Fruit fly (Drosophila melanogaster) whole organism, embryonic: Measurements from ENCODE around the gene ps.

Source experiments
- CG13296 ChIP-seq: fragments of 200-800 bp; sonication (Bioruptor generic); optimal IDR thresholded peaks from 3 replicates; lab custom pipeline; 2018; ENCODE audit warnings: missing biosample characterization, mild to moderate bottlenecking, missing genetic modification characterization
- CG16779 ChIP-seq: fragments of 200-800 bp; sonication (Bioruptor generic); IDR thresholded peaks from 2 replicates; pipeline ENCODE4 v1.3.6; 2022; ENCODE audit warnings: missing biosample characterization, missing genetic modification characterization
- CG17912 ChIP-seq: fragments of 200-800 bp; sonication (Bioruptor generic); optimal IDR thresholded peaks from 2 replicates; lab custom pipeline; 2018; ENCODE audit warnings: missing biosample characterization, mild to moderate bottlenecking, missing genetic modification characterization
- CG2116 ChIP-seq: fragments of 200-800 bp; sonication (Bioruptor generic); optimal IDR thresholded peaks from 3 replicates; lab custom pipeline; 2018; ENCODE audit warnings: missing biosample characterization, mild to moderate bottlenecking, missing genetic modification characterization
- CG2199 ChIP-seq: fragments of 200-800 bp; sonication (Bioruptor generic); IDR thresholded peaks from 3 replicates; pipeline ENCODE4 v1.3.6; 2022; ENCODE audit warnings: missing biosample characterization, missing genetic modification characterization
- CG6813 ChIP-seq: fragments of 200-800 bp; sonication (Bioruptor generic); optimal IDR thresholded peaks from 2 replicates; lab custom pipeline; 2017; ENCODE audit warnings: missing biosample characterization, missing genetic modification characterization, mild to moderate bottlenecking, moderate library complexity, missing genetic modification reagents
- CG7928 ChIP-seq: fragments of 200-800 bp; sonication (Bioruptor generic); optimal IDR thresholded peaks from 2 replicates; lab custom pipeline; 2017; ENCODE audit warnings: missing biosample characterization, mild to moderate bottlenecking, missing genetic modification characterization
- CHES-1-like ChIP-seq: fragments of 200-800 bp; sonication (Bioruptor generic); optimal IDR thresholded peaks from 2 replicates; lab custom pipeline; 2016; ENCODE audit warnings: missing biosample characterization, missing genetic modification characterization
- chif ChIP-seq, 2 experiments: fragments of 200-800 bp; sonication (Bioruptor generic); optimal IDR thresholded peaks; 3 replicates each; lab custom pipeline; 2016; ENCODE audit warnings: missing biosample characterization in 2 of 2, missing genetic modification characterization in 2 of 2
- chn ChIP-seq: fragments of 200-800 bp; sonication (Bioruptor generic); optimal IDR thresholded peaks from 2 replicates; lab custom pipeline; 2016; ENCODE audit warnings: missing biosample characterization, missing genetic modification characterization
- ems ChIP-seq: fragments of 200-800 bp; sonication (Bioruptor generic); optimal IDR thresholded peaks from 3 replicates; lab custom pipeline; 2016; ENCODE audit warnings: missing biosample characterization, missing genetic modification characterization
- gem ChIP-seq: fragments of 200-800 bp; sonication (Bioruptor generic); optimal IDR thresholded peaks from 2 replicates; lab custom pipeline; 2019; ENCODE audit warnings: missing biosample characterization, mild to moderate bottlenecking, missing genetic modification characterization, moderate library complexity
- her ChIP-seq: fragments of 200-800 bp; sonication (Bioruptor generic); optimal IDR thresholded peaks from 2 replicates; lab custom pipeline; 2016; ENCODE audit warnings: missing biosample characterization, missing genetic modification characterization

DNA sequence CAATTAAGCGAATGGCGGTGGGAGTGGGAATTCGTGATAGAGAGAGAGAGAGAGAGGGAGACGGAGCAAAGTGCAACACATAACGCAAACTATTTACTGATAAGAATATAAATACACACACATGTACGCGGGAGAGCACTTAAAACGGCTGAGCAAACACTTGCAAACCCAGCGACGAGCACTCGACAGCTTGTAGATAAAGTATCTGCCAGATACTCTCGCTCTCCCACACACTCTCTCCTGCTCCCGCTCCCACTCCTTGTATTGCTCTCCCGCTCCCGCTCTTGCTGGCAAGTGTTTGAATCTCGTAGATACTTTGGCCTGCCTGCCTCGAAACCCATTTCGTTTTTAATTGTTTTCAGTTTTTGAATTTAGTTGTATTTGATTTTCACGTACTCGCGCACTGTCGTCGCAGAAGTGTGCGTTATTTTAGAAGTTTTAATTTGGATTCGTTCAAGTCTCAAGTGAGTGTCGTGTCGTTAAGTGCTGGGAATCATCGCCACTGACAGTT is 10.5 kb downstream of the ps start:
- no peak for TF ChIP-seq gem (tag; lab: Kevin White, UChicago)
- TF ChIP-seq CG6813 (GFP tag; lab: Kevin White, UChicago), result peak; percentile 84
- peak; percentile 18 for TF ChIP-seq CG17912 (GFP tag; lab: Kevin White, UChicago)
- TF ChIP-seq ems, result no peak
- TF ChIP-seq CG13296 (GFP tag; lab: Kevin White, UChicago), result peak; percentile 75
- TF ChIP-seq CG2116 (GFP tag; lab: Kevin White, UChicago), result no peak
- peak; percentile 9 for TF ChIP-seq chn (GFP tag; lab: Kevin White, UChicago)
- no peak for TF ChIP-seq chif (GFP tag; optimal IDR thresholded peaks at IDR 0.05; lab: Kevin White, UChicago)
- peak; percentile 25; the same call in 1 of the 3 replicates for TF ChIP-seq CG2199
- TF ChIP-seq CG16779 (GFP tag; lab: Robert Waterston, UW), result 0 out of 2 replicates have a peak, but pooled peaks have one; percentile 30
- no peak for TF ChIP-seq CG7928
- TF ChIP-seq CHES-1-like (GFP tag; lab: Kevin White, UChicago), result peak; percentile 12
- TF ChIP-seq her (GFP tag; lab: Kevin White, UChicago), result peak; percentile 34
